Fruit fly (Drosophila melanogaster) whole organism, wandering third instar larva: ENCODE data around the gene MtnE.

Experiments
- Hr78 ChIP-seq: fragments of >200 bp; optimal IDR thresholded peaks from 2 replicates; lab custom pipeline; 2017; ENCODE audit warnings: missing biosample characterization, missing genetic modification characterization
- fru ChIP-seq: fragments of 200-800 bp; sonication (Bioruptor generic); optimal IDR thresholded peaks from 3 replicates; lab custom pipeline; 2016; ENCODE audit warnings: missing biosample characterization, mild to moderate bottlenecking, missing genetic modification characterization

dm6 chr3R:20554300-20554699 lies 19.8 kb upstream of the MtnE start, which contains the start of gene att-ORFB:
- TF ChIP-seq fru (GFP tag; lab: Kevin White, UChicago): no peak
- no peak for TF ChIP-seq Hr78 (GFP tag; lab: Kevin White, UChicago)
